Worm (Caenorhabditis elegans): ENCODE data around the gene grl-30.

DNA sequence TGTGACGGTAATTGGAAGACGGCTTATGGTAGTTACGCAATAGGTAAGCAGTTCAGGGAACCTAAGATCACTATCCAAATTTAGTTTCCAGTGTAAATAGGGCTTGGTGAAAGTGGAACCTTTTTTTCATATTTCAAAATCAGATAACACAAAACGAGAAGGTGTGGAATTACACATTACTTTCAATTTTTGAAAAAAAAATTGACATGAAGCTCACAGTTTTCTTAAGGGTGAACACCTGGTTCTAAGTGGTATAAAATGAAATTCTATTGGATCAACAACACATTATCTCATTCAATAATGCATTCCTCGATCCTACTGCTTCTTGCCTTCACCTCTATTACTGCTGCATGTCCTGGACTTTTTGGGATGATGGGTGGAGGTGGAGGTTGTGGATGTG, at the start of gene grl-30:
- TF ChIP-seq flt-1 (GFP tag; IDR thresholded peaks at IDR 0.05) (no peak), ref-1 (GFP tag; conservative IDR thresholded peaks at IDR 0.05) (no peak), klf-2 (GFP tag; conservative IDR thresholded peaks at IDR 0.05) (no peak), tab-1 (GFP tag; IDR thresholded peaks at IDR 0.05) (no peak), cog-1 (tag; optimal IDR thresholded peaks at IDR 0.05) (no peak), T22C8.4 (GFP tag; IDR thresholded peaks at IDR 0.05) (no peak)

Measured in whole organism, midembryonic.